Worm (Caenorhabditis elegans) whole organism, early embryonic: Measurements from ENCODE around the gene efr-3.

Experiments used
- ama-1 ChIP-seq: fragments of 150-350 bp; optimal IDR thresholded peaks from 2 replicates; lab custom pipeline; 2014
- ceh-13 ChIP-seq: fragments of 200-800 bp; sonication (Bioruptor generic); optimal IDR thresholded peaks from 2 replicates; lab custom pipeline; 2018; ENCODE audit warnings: mild to moderate bottlenecking, missing genetic modification characterization, missing compliant biosample characterization
- ceh-36 ChIP-seq: sonication (generic microtip); optimal IDR thresholded peaks from 2 replicates; lab custom pipeline; 2016; ENCODE audit warnings: missing genetic modification characterization, inconsistent platforms, missing compliant biosample characterization
- ets-7 ChIP-seq: sonication (generic microtip); optimal IDR thresholded peaks from 2 replicates; lab custom pipeline; 2016; ENCODE audit warnings: missing genotype, missing genetic modification characterization, missing compliant biosample characterization
- flt-1 ChIP-seq: fragments of 200-800 bp; sonication (Bioruptor generic); IDR thresholded peaks from 2 replicates; pipeline ENCODE4 v1.3.6; 2022; ENCODE audit warnings: missing genetic modification characterization, missing compliant biosample characterization
- hmbx-1 ChIP-seq: sonication (generic microtip); optimal IDR thresholded peaks from 2 replicates; lab custom pipeline; 2016; ENCODE audit warnings: mild to moderate bottlenecking, missing genetic modification characterization, missing compliant biosample characterization
- hmg-4 ChIP-seq: fragments of 200-800 bp; sonication (Bioruptor generic); optimal IDR thresholded peaks from 2 replicates; lab custom pipeline; 2018; ENCODE audit warnings: mild to moderate bottlenecking, missing genetic modification characterization, missing compliant biosample characterization
- pes-1 ChIP-seq: fragments of 200-800 bp; sonication (Bioruptor generic); IDR thresholded peaks from 2 replicates; pipeline ENCODE4 v1.3.6; 2022; ENCODE audit warnings: missing genetic modification reagents, missing genetic modification characterization, missing compliant biosample characterization
- sea-1 ChIP-seq: fragments of 200-800 bp; sonication (Bioruptor generic); conservative IDR thresholded peaks from 2 replicates; pipeline ENCODE4 v1.3.6; 2022; ENCODE audit warnings: missing genetic modification characterization, missing compliant biosample characterization
- tbx-37 ChIP-seq: fragments of 200-800 bp; sonication (Bioruptor generic); conservative IDR thresholded peaks from 2 replicates; pipeline ENCODE4 v1.3.6; 2022; ENCODE audit warnings: missing genetic modification reagents, missing genetic modification characterization, missing compliant biosample characterization
- tra-4 ChIP-seq: sonication (generic microtip); optimal IDR thresholded peaks from 2 replicates; lab custom pipeline; 2017; ENCODE audit warnings: missing genetic modification characterization, missing compliant biosample characterization

ce11 chrII:6343893-6344292 is 22.9 kb upstream of the efr-3 start, which contains the start of gene txt-18:
- no peak for TF ChIP-seq ama-1 (lab: Kevin White, UChicago)
- no peak for TF ChIP-seq ets-7 (tag; lab: Kevin White, UChicago)
- no peak for TF ChIP-seq hmg-4
- TF ChIP-seq ceh-13 (GFP tag; lab: Kevin White, UChicago): no peak
- TF ChIP-seq hmbx-1: no peak
- TF ChIP-seq ceh-36: no peak
- no peak for TF ChIP-seq tbx-37 (GFP tag; lab: Robert Waterston, UW)
- TF ChIP-seq tra-4 (tag; lab: Kevin White, UChicago): no peak
- TF ChIP-seq sea-1: no peak
- TF ChIP-seq flt-1: no peak
- no peak for TF ChIP-seq pes-1 (GFP tag; lab: Robert Waterston, UW)
